Fruit fly (Drosophila melanogaster) whole organism, embryonic: ENCODE data around the gene Lsp1alpha.

Experiments
- Atf3 ChIP-seq: fragments of 200-800 bp; sonication (Bioruptor generic); optimal IDR thresholded peaks from 3 replicates; lab custom pipeline; 2016; ENCODE audit warnings: missing biosample characterization, missing genetic modification characterization
- B-H1 ChIP-seq: fragments of 200-800 bp; sonication (Bioruptor generic); IDR thresholded peaks from 3 replicates; pipeline ENCODE4 v1.3.6; 2022; ENCODE audit warnings: missing biosample characterization, missing genetic modification characterization
- BtbVII ChIP-seq: fragments of 200-800 bp; sonication (Bioruptor generic); optimal IDR thresholded peaks from 3 replicates; lab custom pipeline; 2017; ENCODE audit warnings: missing biosample characterization, mild to moderate bottlenecking, missing genetic modification characterization
- CG10147 ChIP-seq: fragments of 200-800 bp; sonication (Bioruptor generic); optimal IDR thresholded peaks from 2 replicates; lab custom pipeline; 2019; ENCODE audit warnings: missing biosample characterization, mild to moderate bottlenecking, missing genetic modification characterization, moderate library complexity
- CG1024 ChIP-seq: fragments of 200-800 bp; sonication (Bioruptor generic); IDR thresholded peaks from 2 replicates; pipeline ENCODE4 v1.3.6; 2022; ENCODE audit warnings: missing biosample characterization, missing genetic modification characterization
- CG11398 ChIP-seq: fragments of 200-800 bp; sonication (Bioruptor generic); optimal IDR thresholded peaks from 2 replicates; lab custom pipeline; 2016; ENCODE audit warnings: missing biosample characterization, missing genetic modification characterization
- CG11456 ChIP-seq: fragments of 200-800 bp; sonication (Bioruptor generic); IDR thresholded peaks from 3 replicates; pipeline ENCODE4 v1.3.6; 2022; ENCODE audit warnings: missing biosample characterization, missing genetic modification characterization
- CG11560 ChIP-seq: fragments of 200-800 bp; sonication (Bioruptor generic); IDR thresholded peaks from 3 replicates; pipeline ENCODE4 v1.3.6; 2022; ENCODE audit warnings: missing biosample characterization, missing genetic modification characterization
- CG12104 ChIP-seq: fragments of 200-800 bp; sonication (Bioruptor generic); optimal IDR thresholded peaks from 3 replicates; lab custom pipeline; 2016; ENCODE audit warnings: missing biosample characterization, missing genetic modification characterization
- CG12744 ChIP-seq: fragments of 200-800 bp; sonication (Bioruptor generic); optimal IDR thresholded peaks from 2 replicates; lab custom pipeline; 2016; ENCODE audit warnings: missing biosample characterization, missing genetic modification characterization
- CG13287 ChIP-seq: fragments of 200-800 bp; sonication (Bioruptor generic); IDR thresholded peaks from 2 replicates; pipeline ENCODE4 v1.3.6; 2022; ENCODE audit warnings: missing biosample characterization, missing genetic modification characterization; ENCODE audit not compliant: partially characterized antibody
- CG15073 ChIP-seq: fragments of 200-800 bp; sonication (Bioruptor generic); optimal IDR thresholded peaks from 2 replicates; lab custom pipeline; 2016; ENCODE audit warnings: missing biosample characterization, missing genetic modification characterization
- CG15479 ChIP-seq: fragments of 200-800 bp; sonication (Bioruptor generic); optimal IDR thresholded peaks from 3 replicates; lab custom pipeline; 2019; ENCODE audit warnings: missing biosample characterization, mild to moderate bottlenecking, missing genetic modification characterization, moderate library complexity
- CG1602 ChIP-seq: fragments of 200-800 bp; sonication (Bioruptor generic); optimal IDR thresholded peaks from 3 replicates; lab custom pipeline; 2016; ENCODE audit warnings: missing biosample characterization, missing genetic modification characterization
- CG17912 ChIP-seq: fragments of 200-800 bp; sonication (Bioruptor generic); optimal IDR thresholded peaks from 2 replicates; lab custom pipeline; 2018; ENCODE audit warnings: missing biosample characterization, mild to moderate bottlenecking, missing genetic modification characterization
- CG2129 ChIP-seq: fragments of 200-800 bp; sonication (Bioruptor generic); IDR thresholded peaks from 2 replicates; pipeline ENCODE4 v1.3.6; 2022; ENCODE audit warnings: missing biosample characterization, missing genetic modification characterization; ENCODE audit not compliant: partially characterized antibody
- CG31365 ChIP-seq: fragments of 200-800 bp; sonication (Bioruptor generic); optimal IDR thresholded peaks from 2 replicates; lab custom pipeline; 2018; ENCODE audit warnings: missing biosample characterization, mild to moderate bottlenecking, missing genetic modification characterization
- CG4282 ChIP-seq: fragments of 200-800 bp; sonication (Bioruptor generic); optimal IDR thresholded peaks from 2 replicates; lab custom pipeline; 2016; ENCODE audit warnings: missing biosample characterization, missing genetic modification characterization
- CG4360 ChIP-seq: fragments of 200-800 bp; sonication (Bioruptor generic); IDR thresholded peaks from 2 replicates; pipeline ENCODE4 v1.3.6; 2022; ENCODE audit warnings: missing biosample characterization, missing genetic modification characterization
- CG4820 ChIP-seq: fragments of 200-800 bp; sonication (Bioruptor generic); optimal IDR thresholded peaks from 3 replicates; lab custom pipeline; 2016; ENCODE audit warnings: missing biosample characterization, missing genetic modification characterization
- CG5953 ChIP-seq: fragments of 200-800 bp; sonication (Bioruptor generic); IDR thresholded peaks from 2 replicates; pipeline ENCODE4 v1.3.6; 2022; ENCODE audit warnings: missing biosample characterization, missing genetic modification characterization
- CG7839 ChIP-seq: fragments of 200-800 bp; sonication (Bioruptor generic); optimal IDR thresholded peaks from 3 replicates; lab custom pipeline; 2018; ENCODE audit warnings: missing biosample characterization, mild to moderate bottlenecking, missing genetic modification characterization, moderate library complexity
- CG7963 ChIP-seq: fragments of 200-800 bp; sonication (Bioruptor generic); IDR thresholded peaks from 3 replicates; pipeline ENCODE4 v1.3.6; 2022; ENCODE audit warnings: missing biosample characterization, missing genetic modification characterization; ENCODE audit not compliant: partially characterized antibody
- D ChIP-seq, 2 experiments: fragments of 200-800 bp in 1 of 2; fragments of >200 bp in 1 of 2; sonication (Bioruptor generic) in 1 of 2; optimal IDR thresholded peaks; 2 replicates in 1 of 2; 3 replicates in 1 of 2; lab custom pipeline; 2017; ENCODE audit warnings: mild to moderate bottlenecking in 1 of 2, missing biosample characterization in 1 of 2, missing genetic modification characterization in 1 of 2, missing genetic modification reagents in 1 of 2
- Dref ChIP-seq: fragments of 200-800 bp; sonication (Bioruptor generic); IDR thresholded peaks from 2 replicates; pipeline ENCODE4 v1.3.6; 2022; ENCODE audit warnings: missing biosample characterization, missing genetic modification characterization
- Nf-YB ChIP-seq: fragments of 200-800 bp; sonication (Bioruptor generic); optimal IDR thresholded peaks from 3 replicates; lab custom pipeline; 2019; ENCODE audit warnings: missing biosample characterization, mild to moderate bottlenecking, missing genetic modification characterization, moderate library complexity
- NfI ChIP-seq: fragments of 200-800 bp; sonication (Bioruptor generic); optimal IDR thresholded peaks from 3 replicates; lab custom pipeline; 2018; ENCODE audit warnings: missing biosample characterization, mild to moderate bottlenecking, missing genetic modification characterization, moderate library complexity
- Optix ChIP-seq: fragments of 200-800 bp; sonication (Bioruptor generic); IDR thresholded peaks from 3 replicates; pipeline ENCODE4 v1.3.6; 2022; ENCODE audit warnings: missing biosample characterization, missing genetic modification characterization
- Vsx1 ChIP-seq: fragments of 200-800 bp; sonication (Bioruptor generic); optimal IDR thresholded peaks from 2 replicates; lab custom pipeline; 2017; ENCODE audit warnings: missing biosample characterization, mild to moderate bottlenecking, missing genetic modification characterization, missing genetic modification reagents
- abd-A ChIP-seq: fragments of 200-800 bp; sonication (Bioruptor generic); optimal IDR thresholded peaks from 3 replicates; lab custom pipeline; 2019; ENCODE audit warnings: missing biosample characterization, mild to moderate bottlenecking, missing genetic modification characterization, moderate library complexity
- chn ChIP-seq: fragments of 200-800 bp; sonication (Bioruptor generic); optimal IDR thresholded peaks from 2 replicates; lab custom pipeline; 2016; ENCODE audit warnings: missing biosample characterization, missing genetic modification characterization
- crc ChIP-seq: fragments of 200-800 bp; sonication (Bioruptor generic); optimal IDR thresholded peaks from 2 replicates; lab custom pipeline; 2016; ENCODE audit warnings: missing biosample characterization, missing genetic modification characterization
- dati ChIP-seq: fragments of 200-800 bp; sonication (Bioruptor generic); IDR thresholded peaks from 2 replicates; pipeline ENCODE4 v1.3.6; 2022; ENCODE audit warnings: missing biosample characterization, missing genetic modification characterization
- en ChIP-seq: fragments of 200-800 bp; sonication (Bioruptor generic); optimal IDR thresholded peaks from 2 replicates; lab custom pipeline; 2016; ENCODE audit warnings: missing biosample characterization, missing genetic modification characterization
- fd3F ChIP-seq: fragments of 200-800 bp; sonication (Bioruptor generic); optimal IDR thresholded peaks from 2 replicates; lab custom pipeline; 2018; ENCODE audit warnings: missing biosample characterization, mild to moderate bottlenecking, missing genetic modification characterization, moderate library complexity
- gro ChIP-seq: fragments of 200-800 bp; sonication (Bioruptor generic); optimal IDR thresholded peaks from 2 replicates; lab custom pipeline; 2016; ENCODE audit warnings: missing biosample characterization, missing genetic modification characterization
- hkb ChIP-seq, 2 experiments: fragments of 200-800 bp in 1 of 2; fragments of >200 bp in 1 of 2; sonication (Bioruptor generic) in 1 of 2; IDR thresholded peaks in 1 of 2; optimal IDR thresholded peaks in 1 of 2; 2 replicates each; pipeline versions ENCODE4 v1.3.6 to Lab custom; 2017 to 2022; ENCODE audit warnings: missing biosample characterization in 1 of 2, missing genetic modification characterization in 1 of 2
- jigr1 ChIP-seq: fragments of 200-800 bp; sonication (Bioruptor generic); IDR thresholded peaks from 3 replicates; pipeline ENCODE4 v1.3.6; 2022; ENCODE audit warnings: missing biosample characterization, missing genetic modification characterization
- odd ChIP-seq: fragments of 200-800 bp; sonication (Bioruptor generic); optimal IDR thresholded peaks from 2 replicates; lab custom pipeline; 2017; ENCODE audit warnings: missing biosample characterization, mild to moderate bottlenecking, missing genetic modification characterization
- pnt ChIP-seq: fragments of 200-800 bp; sonication (Bioruptor generic); optimal IDR thresholded peaks from 3 replicates; lab custom pipeline; 2016; ENCODE audit warnings: missing biosample characterization, missing genetic modification characterization
- pros ChIP-seq: fragments of 200-800 bp; sonication (Bioruptor generic); optimal IDR thresholded peaks from 3 replicates; lab custom pipeline; 2019; ENCODE audit warnings: missing biosample characterization, mild to moderate bottlenecking, missing genetic modification characterization, moderate library complexity
- ranshi ChIP-seq: fragments of 200-800 bp; sonication (Bioruptor generic); IDR thresholded peaks from 2 replicates; pipeline ENCODE4 v1.3.6; 2022; ENCODE audit warnings: missing biosample characterization, missing genetic modification characterization
- repo ChIP-seq: fragments of 200-800 bp; sonication (Bioruptor generic); optimal IDR thresholded peaks from 2 replicates; lab custom pipeline; 2016; ENCODE audit warnings: missing biosample characterization, missing genetic modification characterization
- sna ChIP-seq: fragments of 200-800 bp; sonication (Bioruptor generic); IDR thresholded peaks from 2 replicates; pipeline ENCODE4 v1.3.6; 2022; ENCODE audit warnings: missing biosample characterization, missing genetic modification characterization; ENCODE audit not compliant: partially characterized antibody
- sob ChIP-seq: fragments of 200-800 bp; sonication (Bioruptor generic); IDR thresholded peaks from 2 replicates; pipeline ENCODE4 v1.3.6; 2022; ENCODE audit warnings: missing biosample characterization, missing genetic modification characterization
- ttk ChIP-seq: fragments of 200-800 bp; sonication (Bioruptor generic); IDR thresholded peaks from 2 replicates; pipeline ENCODE4 v2.1.2; 2022; ENCODE audit warnings: missing biosample characterization, missing genetic modification characterization
- tup ChIP-seq: fragments of 200-800 bp; sonication (Bioruptor generic); optimal IDR thresholded peaks from 2 replicates; lab custom pipeline; 2016; ENCODE audit warnings: missing biosample characterization, mild to moderate bottlenecking, missing genetic modification characterization, moderate library complexity
- usp ChIP-seq: fragments of >200 bp; optimal IDR thresholded peaks from 2 replicates; lab custom pipeline; 2017; ENCODE audit warnings: missing biosample characterization, missing genetic modification characterization
- zen2 ChIP-seq: fragments of 200-800 bp; sonication (Bioruptor generic); IDR thresholded peaks from 3 replicates; pipeline ENCODE4 v1.3.6; 2022; ENCODE audit warnings: missing biosample characterization, missing genetic modification characterization; ENCODE audit not compliant: partially characterized antibody
- zfh1 ChIP-seq: fragments of 200-800 bp; sonication (Bioruptor generic); IDR thresholded peaks from 3 replicates; pipeline ENCODE4 v1.3.6; 2022; ENCODE audit warnings: missing biosample characterization, missing genetic modification characterization

The Lsp1alpha gene

DNA sequence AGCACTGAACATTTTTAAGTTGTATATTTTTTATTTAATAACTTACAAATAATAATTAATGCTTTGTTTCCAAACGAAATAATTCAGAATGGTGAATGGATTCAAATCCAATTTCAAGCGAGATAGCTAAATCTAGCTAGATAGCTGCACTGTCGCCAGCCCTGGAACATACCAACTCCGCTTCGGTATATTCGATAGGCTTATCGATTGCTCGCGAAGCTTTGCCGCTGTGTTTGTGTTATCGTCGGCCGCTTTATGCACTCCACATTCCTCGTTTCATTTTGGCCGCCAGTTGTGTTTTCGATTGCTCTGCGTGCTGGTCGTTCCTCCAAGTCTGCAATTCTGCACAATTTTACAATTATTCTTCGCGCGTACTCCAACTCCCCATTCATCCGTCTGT lies 6.8 kb downstream of the Lsp1alpha start, which contains the start of gene mdu (continued):
- TF ChIP-seq ttk (GFP tag; lab: Robert Waterston, UW) (no peak), CG15073 (GFP tag; lab: Kevin White, UChicago) (no peak), CG12104 (GFP tag; lab: Kevin White, UChicago) (no peak), CG4820 (no peak), gro (GFP tag; lab: Kevin White, UChicago) (no peak), chn (no peak), CG12744 (no peak), pnt (GFP tag; lab: Kevin White, UChicago) (no peak), CG11398 (no peak), odd (no peak), CG4360 (GFP tag; lab: Robert Waterston, UW) (no peak), CG1024 (GFP tag; lab: Robert Waterston, UW) (0 out of 2 replicates have a peak, but pooled peaks have one; percentile 31), Dref (GFP tag; lab: Robert Waterston, UW) (peak; percentile 73), B-H1 (GFP tag; lab: Robert Waterston, UW) (no peak), CG15479 (GFP tag; lab: Kevin White, UChicago) (no peak), CG11560 (peak; percentile 92), zfh1 (GFP tag; lab: Robert Waterston, UW) (0 out of 3 replicates have a peak, but pooled peaks have one; percentile 15), en (no peak), abd-A (tag; lab: Kevin White, UChicago) (no peak), Atf3 (GFP tag; lab: Kevin White, UChicago) (no peak), jigr1 (no peak), CG1602 (GFP tag; lab: Kevin White, UChicago) (peak; percentile 5), Vsx1 (no peak), Nf-YB (GFP tag; lab: Kevin White, UChicago) (no peak), ranshi (GFP tag; lab: Robert Waterston, UW) (peak; percentile 38; the same call in 1 of the 2 replicates), repo (GFP tag; lab: Kevin White, UChicago) (no peak), D (optimal IDR thresholded peaks at IDR 0.05; lab: Kevin White, UChicago) (no peak), D (GFP tag; optimal IDR thresholded peaks at IDR 0.05; lab: Kevin White, UChicago) (no peak), CG10147 (GFP tag; lab: Kevin White, UChicago) (no peak), BtbVII (no peak), CG13287 (GFP tag; lab: Robert Waterston, UW) (peak; percentile 29; the same call in 1 of the 2 replicates), CG2129 (GFP tag; lab: Robert Waterston, UW) (no peak), CG7963 (GFP tag; lab: Robert Waterston, UW) (0 out of 3 replicates have a peak, but pooled peaks have one; percentile 46), hkb (optimal IDR thresholded peaks at IDR 0.05; lab: Kevin White, UChicago) (no peak), hkb (GFP tag; IDR thresholded peaks at IDR 0.05; lab: Robert Waterston, UW) (no peak), crc (no peak), tup (GFP tag; lab: Kevin White, UChicago) (no peak), pros (GFP tag; lab: Kevin White, UChicago) (no peak), NfI (no peak), sob (no peak), usp (GFP tag; lab: Kevin White, UChicago) (no peak), CG31365 (tag; lab: Kevin White, UChicago) (no peak), Optix (GFP tag; lab: Robert Waterston, UW) (no peak), zen2 (GFP tag; lab: Robert Waterston, UW) (0 out of 3 replicates have a peak, but pooled peaks have one; percentile 6), CG5953 (no peak), sna (GFP tag; lab: Robert Waterston, UW) (peak; percentile 26; the same call in 1 of the 2 replicates), CG11456 (no peak; the same call in 2 of the 3 replicates), CG7839 (tag; lab: Kevin White, UChicago) (peak; percentile 46), CG17912 (GFP tag; lab: Kevin White, UChicago) (no peak), dati (no peak), CG4282 (GFP tag; lab: Kevin White, UChicago) (no peak), fd3F (GFP tag; lab: Kevin White, UChicago) (peak; percentile 9)
